Worm (Caenorhabditis elegans) whole organism, late embryonic: ENCODE measurements around the gene nhr-43.

ENCODE experiments used
- ama-1 ChIP-seq: fragments of 150-350 bp; optimal IDR thresholded peaks from 2 replicates; lab custom pipeline; 2014
- dve-1 ChIP-seq: sonication (generic microtip); optimal IDR thresholded peaks from 2 replicates; lab custom pipeline; 2017; ENCODE audit warnings: antibody characterized with exemption, mild to moderate bottlenecking, missing genetic modification characterization, missing compliant biosample characterization
- nhr-11 ChIP-seq: fragments of 150-350 bp; optimal IDR thresholded peaks from 2 replicates; lab custom pipeline; 2014; ENCODE audit warnings: missing biosample characterization, missing genetic modification characterization
- npax-4 ChIP-seq: sonication (generic microtip); optimal IDR thresholded peaks from 2 replicates; lab custom pipeline; 2016; ENCODE audit warnings: missing genetic modification characterization, missing compliant biosample characterization
- pag-3 ChIP-seq: sonication (generic microtip); optimal IDR thresholded peaks from 2 replicates; lab custom pipeline; 2016; ENCODE audit warnings: missing compliant biosample characterization, missing genetic modification characterization, borderline replicate concordance

DNA sequence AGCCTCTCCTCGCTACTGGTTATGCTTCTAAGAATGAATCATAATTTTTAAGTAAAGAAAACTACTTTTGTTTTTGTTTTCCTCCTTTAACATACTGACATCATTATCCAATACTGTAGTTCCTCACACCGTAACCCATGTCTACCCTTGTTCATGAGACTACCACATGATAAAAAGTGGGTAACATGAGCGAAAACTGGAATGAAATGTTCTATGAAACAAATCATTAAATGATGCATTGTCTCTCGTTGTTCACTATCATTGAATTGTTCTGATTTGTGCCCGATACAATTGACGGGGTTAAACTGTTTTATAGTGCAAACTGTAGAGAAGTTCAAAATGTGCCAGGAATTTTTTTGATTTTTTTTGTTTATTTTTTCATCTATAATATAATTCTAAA lies 1.7 kb upstream of the nhr-43 start:
- TF ChIP-seq npax-4 (tag; lab: Kevin White, UChicago) (no peak), pag-3 (tag; lab: Kevin White, UChicago) (no peak), nhr-11 (no peak), ama-1 (no peak), dve-1 (no peak)
